Worm (Caenorhabditis elegans): Measurements from ENCODE around the gene H40L08.1.
A peak's percentile ranks its signal among the peaks of the same experiment; 100 is the strongest.

H40L08.1 gene

ce11 chrX:15075170-15075569, 8.7 kb downstream of the H40L08.1 start:
- TF ChIP-seq fkh-2 (tag; optimal IDR thresholded peaks at IDR 0.05) = no peak
- no peak for TF ChIP-seq ZK546.5 (tag; optimal IDR thresholded peaks at IDR 0.05)
- TF ChIP-seq lin-15B (tag; optimal IDR thresholded peaks at IDR 0.05) = no peak
- TF ChIP-seq ztf-4 (tag; optimal IDR thresholded peaks at IDR 0.05) = no peak
- TF ChIP-seq sea-2 (GFP tag; optimal IDR thresholded peaks at IDR 0.05) = no peak
- no peak for TF ChIP-seq eor-1 (tag; optimal IDR thresholded peaks at IDR 0.05)
- TF ChIP-seq unc-62 (GFP tag; optimal IDR thresholded peaks at IDR 0.05) = no peak
- no peak for TF ChIP-seq elt-3 (tag; optimal IDR thresholded peaks at IDR 0.05)
- no peak for TF ChIP-seq nhr-28 (tag; optimal IDR thresholded peaks at IDR 0.05)

- TF ChIP-seq mdl-1 (tag; optimal IDR thresholded peaks at IDR 0.05) (no peak), snpc-4 (tag; optimal IDR thresholded peaks at IDR 0.05) (peak; percentile 2)
Observed at ce11 chrX:15073479-15073878, 10.4 kb downstream of the H40L08.1 start.

- TF ChIP-seq nhr-11 (tag; optimal IDR thresholded peaks at IDR 0.05) = no peak
- peak; percentile 52 for TF ChIP-seq nhr-43 (tag; optimal IDR thresholded peaks at IDR 0.05; ENCODE audit: poor library complexity, severe bottlenecking)
- no peak for TF ChIP-seq aly-2 (tag; optimal IDR thresholded peaks at IDR 0.05)
- TF ChIP-seq ceh-28 (tag; optimal IDR thresholded peaks at IDR 0.05) = peak; percentile 69
- no peak for TF ChIP-seq R02D3.7 (tag; optimal IDR thresholded peaks at IDR 0.05)
- no peak for TF ChIP-seq hmg-11 (tag; optimal IDR thresholded peaks at IDR 0.05)
- no peak for TF ChIP-seq elt-1 (tag; optimal IDR thresholded peaks at IDR 0.05)
- TF ChIP-seq ama-1 (optimal IDR thresholded peaks at IDR 0.05) = no peak
- TF ChIP-seq fkh-2 (tag; optimal IDR thresholded peaks at IDR 0.05) = no peak
- TF ChIP-seq unc-62 (GFP tag; optimal IDR thresholded peaks at IDR 0.05) = no peak
- TF ChIP-seq lsy-12 (tag; optimal IDR thresholded peaks at IDR 0.05) = no peak
- TF ChIP-seq tbx-2 (tag; optimal IDR thresholded peaks at IDR 0.05) = no peak
- TF ChIP-seq nhr-23 (tag; optimal IDR thresholded peaks at IDR 0.05) = peak; percentile 65
- peak; percentile 60 for TF ChIP-seq nhr-25 (tag; optimal IDR thresholded peaks at IDR 0.05)
Observed at ce11 chrX:15072877-15073276, 11.0 kb downstream of the H40L08.1 start.

DNA sequence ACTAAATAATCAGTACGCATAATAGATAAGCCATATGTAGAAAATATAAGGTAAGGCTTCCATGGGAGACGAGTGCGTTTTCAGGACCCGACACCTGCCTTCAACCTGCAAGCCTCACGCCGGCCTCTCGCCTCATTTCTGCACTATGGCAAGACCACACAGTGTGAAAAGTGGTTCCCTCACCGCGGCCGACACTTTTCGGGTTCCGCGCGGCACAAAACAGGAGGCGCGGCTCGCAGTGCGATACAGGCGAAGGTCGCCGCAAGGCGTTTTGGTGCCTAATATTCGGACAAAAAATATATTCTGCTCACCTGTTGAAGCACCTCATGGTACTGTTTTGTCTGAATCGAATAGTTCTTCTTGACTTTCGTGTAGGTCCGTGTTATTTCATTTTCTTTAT, 13.7 kb downstream of the H40L08.1 start:
- TF ChIP-seq pha-4 (tag; optimal IDR thresholded peaks at IDR 0.05) = no peak
- TF ChIP-seq nhr-25 (tag; optimal IDR thresholded peaks at IDR 0.05) = no peak
- TF ChIP-seq nhr-43 (tag; optimal IDR thresholded peaks at IDR 0.05; ENCODE audit: poor library complexity, severe bottlenecking) = no peak
- TF ChIP-seq mml-1 (tag; optimal IDR thresholded peaks at IDR 0.05) = no peak

DNA sequence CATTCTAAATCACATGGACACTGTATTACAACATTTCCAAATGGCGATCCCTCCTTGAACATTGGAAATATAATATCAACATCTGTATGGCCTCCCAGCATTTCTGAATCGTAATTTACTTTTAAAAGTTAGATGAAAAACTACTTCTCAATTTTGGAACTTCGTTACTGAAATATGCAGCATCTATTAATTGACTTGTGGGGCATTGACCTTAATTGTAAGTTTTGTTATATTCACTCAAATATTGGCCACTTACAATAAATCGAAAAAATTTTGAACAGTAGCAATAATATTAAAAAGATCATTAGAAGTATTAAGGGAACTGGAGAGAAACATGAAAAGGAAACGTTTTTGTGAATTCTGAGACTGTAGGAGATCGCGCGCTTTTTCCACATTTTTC, 14.6 kb downstream of the H40L08.1 start, which contains the start of gene mam-6:
TSS of gene mam-6 (minus strand) at position 101 of the 400 bp plus-strand sequence.
- no peak for TF ChIP-seq tbx-2 (tag; optimal IDR thresholded peaks at IDR 0.05)
- no peak for TF ChIP-seq nfya-1 (tag; optimal IDR thresholded peaks at IDR 0.05; ENCODE audit: insufficient read depth)
- no peak for TF ChIP-seq ZK546.5 (tag; optimal IDR thresholded peaks at IDR 0.05)
- no peak for TF ChIP-seq snpc-4 (tag; optimal IDR thresholded peaks at IDR 0.05)
- no peak for TF ChIP-seq fkh-2 (tag; optimal IDR thresholded peaks at IDR 0.05)
- no peak for TF ChIP-seq lsy-12 (tag; optimal IDR thresholded peaks at IDR 0.05)
- no peak for TF ChIP-seq nhr-237 (tag; optimal IDR thresholded peaks at IDR 0.05)
- no peak for TF ChIP-seq nhr-67 (tag; optimal IDR thresholded peaks at IDR 0.05)
- TF ChIP-seq unc-62 (GFP tag; optimal IDR thresholded peaks at IDR 0.05) = no peak
- no peak for TF ChIP-seq ama-1 (optimal IDR thresholded peaks at IDR 0.05)
- no peak for TF ChIP-seq fkh-10 (GFP tag; optimal IDR thresholded peaks at IDR 0.05)
- no peak for TF ChIP-seq pqm-1 (tag; optimal IDR thresholded peaks at IDR 0.05)
- TF ChIP-seq fos-1 (tag; optimal IDR thresholded peaks at IDR 0.05) = no peak
- TF ChIP-seq jun-1 (tag; optimal IDR thresholded peaks at IDR 0.05) = no peak
- no peak for TF ChIP-seq aly-2 (tag; optimal IDR thresholded peaks at IDR 0.05)
- TF ChIP-seq nhr-25 (tag; optimal IDR thresholded peaks at IDR 0.05) = no peak
- no peak for TF ChIP-seq egl-27 (tag; optimal IDR thresholded peaks at IDR 0.05)

ce11 chrX:15060303-15060702, 23.6 kb downstream of the H40L08.1 start, which contains the start of gene fbxa-96:
fbxa-96 (minus strand) TSS chrX:15060403.
- TF ChIP-seq jun-1 (tag; optimal IDR thresholded peaks at IDR 0.05) (no peak), lin-15B (tag; optimal IDR thresholded peaks at IDR 0.05) (no peak), ceh-16 (tag; optimal IDR thresholded peaks at IDR 0.05) (no peak), elt-1 (tag; optimal IDR thresholded peaks at IDR 0.05) (no peak), lsy-12 (tag; optimal IDR thresholded peaks at IDR 0.05) (no peak), fkh-2 (tag; optimal IDR thresholded peaks at IDR 0.05) (no peak), fkh-10 (GFP tag; optimal IDR thresholded peaks at IDR 0.05) (no peak), nhr-28 (tag; optimal IDR thresholded peaks at IDR 0.05) (no peak), egl-5 (tag; optimal IDR thresholded peaks at IDR 0.05) (no peak), unc-62 (GFP tag; optimal IDR thresholded peaks at IDR 0.05) (no peak), ama-1 (optimal IDR thresholded peaks at IDR 0.05) (no peak)

Data from whole organism, L3 larva.